Fruit fly (Drosophila melanogaster): ENCODE results near the gene yellow-g.
A peak's percentile ranks its signal among the peaks of the same experiment; 100 is the strongest.

The yellow-g gene

DNA sequence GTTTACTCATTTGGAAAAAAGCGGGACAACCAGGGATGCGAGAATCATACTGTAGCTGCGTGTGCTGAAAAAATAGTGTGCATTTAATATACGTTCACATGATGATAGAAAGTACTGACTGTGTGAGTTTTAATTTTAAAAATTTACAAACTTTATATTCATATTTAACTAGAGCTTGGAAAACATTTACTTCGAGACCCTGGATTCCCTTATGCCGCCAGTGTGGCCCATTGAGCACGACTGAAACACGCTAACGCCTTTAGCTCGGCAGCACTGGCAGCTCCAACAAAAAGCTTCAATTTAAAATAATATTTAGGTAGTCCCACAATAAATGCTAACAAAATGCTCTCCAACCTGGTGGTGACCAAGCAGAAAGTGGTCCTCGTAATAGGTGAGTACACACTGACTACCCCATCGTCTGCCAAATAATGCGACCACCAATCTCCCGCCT is 15.1 kb downstream of the yellow-g start, which contains the start of the genes CG1275 and Elp5 (continued):
- TF ChIP-seq CG6854 (GFP tag; optimal IDR thresholded peaks at IDR 0.05) (peak; percentile 95), CG6276 (GFP tag; optimal IDR thresholded peaks at IDR 0.05) (peak; percentile 95), svp (GFP tag) (peak; percentile 100), CG3032 (tag; optimal IDR thresholded peaks at IDR 0.05) (peak; percentile 99), Hr38 (GFP tag; optimal IDR thresholded peaks at IDR 0.05) (peak; percentile 88), CG10669 (GFP tag; optimal IDR thresholded peaks at IDR 0.05) (peak; percentile 98), Blimp-1 (GFP tag; optimal IDR thresholded peaks at IDR 0.05) (peak; percentile 95), fd59A (GFP tag; optimal IDR thresholded peaks at IDR 0.05) (peak; percentile 98), esn (GFP tag; optimal IDR thresholded peaks at IDR 0.05) (peak; percentile 99), lz (GFP tag; optimal IDR thresholded peaks at IDR 0.05) (peak; percentile 99), CG8632 (GFP tag; optimal IDR thresholded peaks at IDR 0.05) (peak; percentile 98), vri (GFP tag; optimal IDR thresholded peaks at IDR 0.05) (peak; percentile 97), dsx (GFP tag; optimal IDR thresholded peaks at IDR 0.05; ENCODE audit: poor library complexity, severe bottlenecking) (peak; percentile 97), cyc (GFP tag; optimal IDR thresholded peaks at IDR 0.05) (peak; percentile 98), Ets96B (tag; optimal IDR thresholded peaks at IDR 0.05) (peak; percentile 96), CG3919 (GFP tag; optimal IDR thresholded peaks at IDR 0.05) (peak; percentile 98), Sox102F (GFP tag; optimal IDR thresholded peaks at IDR 0.05) (peak; percentile 99), Eip78C (GFP tag) (peak; percentile 100), Met (GFP tag; optimal IDR thresholded peaks at IDR 0.05) (peak; percentile 99)

DNA sequence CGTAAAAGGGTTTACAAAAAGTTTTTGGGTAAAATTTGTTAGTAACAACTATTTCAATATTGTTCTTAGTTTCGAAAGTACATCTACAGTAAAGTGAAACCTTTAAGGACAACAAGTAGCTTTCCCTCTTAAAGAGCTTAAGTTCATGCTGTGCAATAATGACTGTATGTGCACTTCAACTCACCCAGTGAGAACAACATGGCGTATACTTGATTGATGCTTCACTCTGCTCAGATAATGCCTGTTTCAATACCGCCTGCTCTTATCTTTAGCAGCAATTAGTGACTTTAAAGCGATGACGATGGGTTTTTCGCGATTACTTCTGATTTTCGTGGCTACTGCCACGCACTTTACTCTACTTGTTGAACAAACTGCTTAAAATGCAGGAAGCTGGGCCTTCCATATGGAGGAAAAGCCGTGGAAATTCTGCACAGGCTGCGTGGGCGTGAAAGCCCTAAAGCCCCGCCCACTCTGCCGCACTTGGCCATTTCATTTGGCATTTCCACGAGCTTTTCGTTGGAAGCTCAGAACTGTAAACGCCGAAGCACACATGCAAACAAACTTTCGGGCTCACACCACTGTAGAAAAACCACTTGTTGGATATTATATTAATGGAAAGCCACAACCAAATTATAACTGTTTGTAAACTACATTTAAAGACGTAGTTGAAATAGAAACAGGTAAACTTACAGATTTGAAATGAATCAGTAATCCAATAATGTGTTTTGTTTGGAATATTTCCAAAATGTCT is 16.0 kb downstream of the yellow-g start:
- TF ChIP-seq Ets96B (tag; optimal IDR thresholded peaks at IDR 0.05), result no peak
- 0 out of 3 replicates have a peak, but pooled peaks have one; percentile 6 for TF ChIP-seq CG6163 (GFP tag; IDR thresholded peaks at IDR 0.05)
- no peak for TF ChIP-seq Eip75B (GFP tag; optimal IDR thresholded peaks at IDR 0.05)
- peak; percentile 64 for TF ChIP-seq Eip78C (GFP tag)
- TF ChIP-seq net (GFP tag; optimal IDR thresholded peaks at IDR 0.05), result no peak
- TF ChIP-seq Sox14 (GFP tag; optimal IDR thresholded peaks at IDR 0.05), result no peak
- peak; percentile 80 for TF ChIP-seq svp (GFP tag)
- peak; percentile 46 for TF ChIP-seq CG32006 (GFP tag; optimal IDR thresholded peaks at IDR 0.05)

DNA sequence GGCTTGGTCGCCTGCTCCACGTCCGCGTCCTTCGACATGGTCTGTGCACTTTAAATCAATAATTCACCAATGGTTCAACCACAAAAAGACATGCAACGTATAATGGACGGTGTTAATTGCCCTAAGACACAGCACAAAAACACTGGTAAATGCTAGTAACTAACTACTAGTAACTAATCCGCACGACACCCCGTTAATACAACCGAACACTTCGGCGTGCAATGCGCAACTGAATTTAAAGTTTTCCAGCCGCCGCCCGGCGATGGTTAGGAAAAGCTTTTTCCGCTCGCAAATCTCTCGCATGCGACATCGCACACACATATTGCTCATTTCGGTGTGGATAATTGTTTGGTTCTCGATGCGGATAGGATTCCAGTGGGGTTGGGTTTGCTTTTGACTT is 16.8 kb downstream of the yellow-g start:
- TF ChIP-seq dsx (GFP tag; optimal IDR thresholded peaks at IDR 0.05; ENCODE audit: poor library complexity, severe bottlenecking) (no peak), CG15336 (GFP tag; IDR thresholded peaks at IDR 0.05) (peak; percentile 20; the same call in 1 of the 2 replicates), net (GFP tag; optimal IDR thresholded peaks at IDR 0.05) (no peak), Hr39 (GFP tag; optimal IDR thresholded peaks at IDR 0.05) (no peak), fkh (GFP tag; optimal IDR thresholded peaks at IDR 0.05) (no peak), CG8119 (GFP tag; IDR thresholded peaks at IDR 0.05) (peak; percentile 11; the same call in 1 of the 3 replicates), eg (GFP tag; IDR thresholded peaks at IDR 0.05) (peak; percentile 51; the same call in 2 of the 3 replicates)

DNA sequence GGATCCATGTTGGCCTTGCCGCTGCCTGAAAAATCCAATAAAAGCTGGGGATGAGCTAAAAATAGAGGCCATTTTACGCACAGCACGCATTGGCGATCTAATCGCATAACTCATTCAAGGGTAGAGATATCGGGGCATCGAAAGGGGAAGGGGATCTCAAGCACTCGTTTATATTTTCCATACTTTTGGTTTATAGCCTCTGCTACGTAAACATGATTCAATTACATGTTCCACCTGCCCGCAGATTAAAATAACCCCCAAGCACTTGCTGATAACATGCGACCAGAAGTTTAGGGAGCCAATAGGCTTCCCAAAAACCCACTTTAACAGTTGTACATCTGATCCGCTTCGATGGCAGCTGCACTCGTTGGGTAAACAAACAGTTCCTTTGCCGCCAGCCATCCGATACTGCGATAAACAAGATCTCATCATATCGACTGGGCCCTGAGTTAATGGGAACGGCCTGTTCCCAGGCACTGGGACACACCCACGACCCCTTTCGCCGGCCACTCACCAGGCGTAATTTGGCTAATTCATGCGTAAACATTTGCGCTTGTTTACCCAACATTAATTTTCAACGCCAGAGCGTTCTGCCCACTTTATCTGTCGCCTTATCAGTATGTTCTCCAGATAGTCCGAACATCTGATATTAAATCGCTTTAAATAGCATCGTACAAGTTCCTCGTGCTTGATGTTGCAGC is 18.5 kb downstream of the yellow-g start:
- TF ChIP-seq fkh (GFP tag; optimal IDR thresholded peaks at IDR 0.05) (peak; percentile 81), CG11762 (GFP tag; optimal IDR thresholded peaks at IDR 0.05; ENCODE audit: insufficient read depth) (no peak), fd59A (GFP tag; optimal IDR thresholded peaks at IDR 0.05) (no peak)

DNA sequence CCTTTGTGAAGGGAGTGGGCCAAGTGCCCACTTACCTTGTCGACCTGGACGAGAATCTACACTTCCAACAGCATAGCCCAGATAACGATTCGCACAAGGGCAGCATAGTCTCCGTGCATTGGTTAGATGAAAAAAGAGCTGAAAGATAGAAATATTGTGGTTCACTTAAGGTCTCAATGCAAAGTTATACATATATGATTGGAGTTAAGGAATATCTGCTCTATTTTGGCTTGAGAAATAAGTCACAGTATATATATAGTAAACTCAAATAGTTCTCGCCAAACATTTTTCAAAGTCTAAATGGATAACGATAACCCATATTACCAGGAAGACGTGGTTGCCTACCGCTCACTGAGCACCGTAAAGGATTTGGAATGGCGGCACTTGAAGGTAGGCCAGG is 24.2 kb downstream of the yellow-g start, which contains the start of gene CG32305:
TSS of gene CG32305 (plus strand) at position 301 of the 400 bp plus-strand sequence.
- TF ChIP-seq cyc (GFP tag; optimal IDR thresholded peaks at IDR 0.05) (no peak), CG11902 (GFP tag; optimal IDR thresholded peaks at IDR 0.05) (no peak), CG11294 (GFP tag; IDR thresholded peaks at IDR 0.05) (no peak), OdsH (GFP tag; optimal IDR thresholded peaks at IDR 0.05) (no peak), Hr38 (GFP tag; optimal IDR thresholded peaks at IDR 0.05) (no peak), fd59A (GFP tag; optimal IDR thresholded peaks at IDR 0.05) (no peak), vri (GFP tag; optimal IDR thresholded peaks at IDR 0.05) (no peak), fd85E (GFP tag; optimal IDR thresholded peaks at IDR 0.05) (no peak), Sox102F (GFP tag; optimal IDR thresholded peaks at IDR 0.05) (no peak), CG15336 (GFP tag; IDR thresholded peaks at IDR 0.05) (no peak), CG8632 (GFP tag; optimal IDR thresholded peaks at IDR 0.05) (no peak), salr (GFP tag; optimal IDR thresholded peaks at IDR 0.05) (no peak), ss (GFP tag; optimal IDR thresholded peaks at IDR 0.05) (no peak), CG6276 (GFP tag; optimal IDR thresholded peaks at IDR 0.05) (no peak), CG4318 (GFP tag; optimal IDR thresholded peaks at IDR 0.05) (no peak)

Measured in whole organism, prepupa.